Worm (Caenorhabditis elegans) whole organism, late embryonic: ENCODE results near the gene Y67H2A.2.
A peak's percentile ranks its signal among the peaks of the same experiment; 100 is the strongest.

ENCODE experiments used
- C38D4.7 ChIP-seq: fragments of 200-800 bp; sonication (Bioruptor generic); optimal IDR thresholded peaks from 2 replicates; lab custom pipeline; 2018; ENCODE audit warnings: mild to moderate bottlenecking, missing genetic modification characterization, moderate library complexity, missing compliant biosample characterization
- F13H6.1 ChIP-seq: sonication (generic microtip); optimal IDR thresholded peaks from 2 replicates; lab custom pipeline; 2016; ENCODE audit warnings: missing genetic modification characterization, missing compliant biosample characterization
- K02D7.2 ChIP-seq: sonication (generic microtip); optimal IDR thresholded peaks from 2 replicates; lab custom pipeline; 2017; ENCODE audit warnings: mild to moderate bottlenecking, missing genetic modification characterization, missing compliant biosample characterization
- K09A11.1 ChIP-seq: sonication (generic microtip); optimal IDR thresholded peaks from 2 replicates; lab custom pipeline; 2017; ENCODE audit warnings: antibody characterized with exemption, mild to moderate bottlenecking, missing genetic modification characterization, missing compliant biosample characterization; ENCODE audit not compliant: insufficient read depth
- T23F11.4 ChIP-seq: fragments of 200-800 bp; sonication (Bioruptor generic); optimal IDR thresholded peaks from 2 replicates; lab custom pipeline; 2018; ENCODE audit warnings: mild to moderate bottlenecking, missing genetic modification characterization, missing compliant biosample characterization
- ahr-1 ChIP-seq: sonication (generic microtip); optimal IDR thresholded peaks from 2 replicates; lab custom pipeline; 2016; ENCODE audit warnings: missing genetic modification characterization, missing compliant biosample characterization
- ama-1 ChIP-seq: fragments of 150-350 bp; optimal IDR thresholded peaks from 2 replicates; lab custom pipeline; 2014
- ceh-14 ChIP-seq: sonication (generic microtip); optimal IDR thresholded peaks from 2 replicates; lab custom pipeline; 2016; ENCODE audit warnings: missing genotype, missing genetic modification characterization, missing compliant biosample characterization
- ceh-18 ChIP-seq: sonication (generic microtip); optimal IDR thresholded peaks from 2 replicates; lab custom pipeline; 2016; ENCODE audit warnings: missing genetic modification characterization, missing compliant biosample characterization
- ceh-19 ChIP-seq: fragments of 200-800 bp; sonication (Bioruptor generic); optimal IDR thresholded peaks from 2 replicates; lab custom pipeline; 2018; ENCODE audit warnings: mild to moderate bottlenecking, missing genetic modification characterization, missing compliant biosample characterization
- ceh-24 ChIP-seq: sonication (generic microtip); optimal IDR thresholded peaks from 2 replicates; lab custom pipeline; 2016; ENCODE audit warnings: mild to moderate bottlenecking, missing genetic modification characterization, missing compliant biosample characterization
- ceh-30 ChIP-seq: fragments of 150-350 bp; optimal IDR thresholded peaks from 2 replicates; lab custom pipeline; 2014; ENCODE audit warnings: missing biosample characterization, missing genetic modification characterization
- ceh-31 ChIP-seq: sonication (generic microtip); optimal IDR thresholded peaks from 2 replicates; lab custom pipeline; 2016; ENCODE audit warnings: missing genetic modification characterization, missing compliant biosample characterization
- ceh-34 ChIP-seq: sonication (generic microtip); optimal IDR thresholded peaks from 2 replicates; lab custom pipeline; 2016; ENCODE audit warnings: mild to moderate bottlenecking, missing genetic modification characterization, missing compliant biosample characterization
- ceh-45 ChIP-seq: fragments of 200-800 bp; sonication (Bioruptor generic); IDR thresholded peaks from 2 replicates; pipeline ENCODE4 v1.3.6; 2022; ENCODE audit warnings: missing genetic modification reagents, missing genetic modification characterization, missing compliant biosample characterization
- ceh-48 ChIP-seq: sonication (generic microtip); optimal IDR thresholded peaks from 2 replicates; lab custom pipeline; 2016; ENCODE audit warnings: missing genetic modification characterization, inconsistent platforms, missing compliant biosample characterization
- ceh-6 ChIP-seq: fragments of 200-800 bp; sonication (Bioruptor generic); optimal IDR thresholded peaks from 2 replicates; lab custom pipeline; 2018; ENCODE audit warnings: mild to moderate bottlenecking, missing genetic modification characterization, missing compliant biosample characterization
- dmd-4 ChIP-seq: sonication (generic microtip); optimal IDR thresholded peaks from 2 replicates; lab custom pipeline; 2016; ENCODE audit warnings: borderline replicate concordance, missing genetic modification characterization, missing compliant biosample characterization
- dve-1 ChIP-seq: sonication (generic microtip); optimal IDR thresholded peaks from 2 replicates; lab custom pipeline; 2017; ENCODE audit warnings: antibody characterized with exemption, mild to moderate bottlenecking, missing genetic modification characterization, missing compliant biosample characterization
- elt-2 ChIP-seq: sonication (generic microtip); optimal IDR thresholded peaks from 2 replicates; lab custom pipeline; 2016; ENCODE audit warnings: missing genetic modification reagents, missing genetic modification characterization, missing compliant biosample characterization
- elt-4 ChIP-seq: sonication (generic microtip); optimal IDR thresholded peaks from 2 replicates; lab custom pipeline; 2016; ENCODE audit warnings: missing genetic modification characterization, missing compliant biosample characterization
- ets-4 ChIP-seq: sonication (generic microtip); optimal IDR thresholded peaks from 2 replicates; lab custom pipeline; 2016; ENCODE audit warnings: missing genetic modification characterization, missing compliant biosample characterization
- eyg-1 ChIP-seq: sonication (generic microtip); optimal IDR thresholded peaks from 2 replicates; lab custom pipeline; 2016; ENCODE audit warnings: missing genotype, missing genetic modification characterization, missing compliant biosample characterization
- fax-1 ChIP-seq: sonication (generic microtip); optimal IDR thresholded peaks from 2 replicates; lab custom pipeline; 2016; ENCODE audit warnings: missing genotype, missing genetic modification characterization, missing compliant biosample characterization
- gmeb-2 ChIP-seq: sonication (generic microtip); optimal IDR thresholded peaks from 2 replicates; lab custom pipeline; 2016; ENCODE audit warnings: missing genetic modification characterization, inconsistent platforms, missing compliant biosample characterization
- hlh-15 ChIP-seq: sonication (generic microtip); optimal IDR thresholded peaks from 2 replicates; lab custom pipeline; 2016; ENCODE audit warnings: missing genetic modification characterization, missing compliant biosample characterization
- madf-2 ChIP-seq: sonication (generic microtip); optimal IDR thresholded peaks from 2 replicates; lab custom pipeline; 2017; ENCODE audit warnings: missing genetic modification characterization, missing compliant biosample characterization
- mec-3 ChIP-seq: sonication (generic microtip); optimal IDR thresholded peaks from 2 replicates; lab custom pipeline; 2016; ENCODE audit warnings: borderline replicate concordance, missing genetic modification characterization, missing compliant biosample characterization
- nfya-1 ChIP-seq: sonication (generic microtip); optimal IDR thresholded peaks from 2 replicates; lab custom pipeline; 2017; ENCODE audit warnings: missing genetic modification characterization, mild to moderate bottlenecking, missing compliant biosample characterization, antibody characterized with exemption, moderate library complexity
- nhr-11 ChIP-seq: fragments of 150-350 bp; optimal IDR thresholded peaks from 2 replicates; lab custom pipeline; 2014; ENCODE audit warnings: missing biosample characterization, missing genetic modification characterization
- pax-1 ChIP-seq: fragments of 150-350 bp; optimal IDR thresholded peaks from 2 replicates; lab custom pipeline; 2014; ENCODE audit warnings: missing biosample characterization, missing genetic modification characterization
- ref-2 ChIP-seq: sonication (generic microtip); optimal IDR thresholded peaks from 2 replicates; lab custom pipeline; 2016; ENCODE audit warnings: missing genetic modification characterization, missing compliant biosample characterization
- rnt-1 ChIP-seq: sonication (generic microtip); optimal IDR thresholded peaks from 2 replicates; lab custom pipeline; 2016; ENCODE audit warnings: missing genetic modification characterization, missing compliant biosample characterization
- sdc-2 ChIP-seq: sonication (generic microtip); optimal IDR thresholded peaks from 2 replicates; lab custom pipeline; 2016; ENCODE audit warnings: missing genotype, missing genetic modification characterization, missing compliant biosample characterization
- ttx-3 ChIP-seq: sonication (generic microtip); optimal IDR thresholded peaks from 2 replicates; lab custom pipeline; 2016; ENCODE audit warnings: missing genetic modification reagents, missing genetic modification characterization, missing compliant biosample characterization
- unc-42 ChIP-seq: sonication (generic microtip); optimal IDR thresholded peaks from 2 replicates; lab custom pipeline; 2016; ENCODE audit warnings: missing genotype, missing genetic modification characterization, missing compliant biosample characterization
- unc-55 ChIP-seq: sonication (generic microtip); optimal IDR thresholded peaks from 2 replicates; lab custom pipeline; 2017; ENCODE audit warnings: missing biosample characterization, missing genetic modification reagents, missing genetic modification characterization
- unc-86 ChIP-seq: sonication (generic microtip); optimal IDR thresholded peaks from 2 replicates; lab custom pipeline; 2016; ENCODE audit warnings: missing genetic modification characterization, missing compliant biosample characterization
- ztf-16 ChIP-seq: sonication (generic microtip); optimal IDR thresholded peaks from 2 replicates; lab custom pipeline; 2017; ENCODE audit warnings: missing genetic modification characterization, missing compliant biosample characterization

Gene Y67H2A.2

ce11 chrIV:13297746-13298145 is at the start of gene Y67H2A.2, which contains the start of gene micu-1:
Y67H2A.2 (minus strand) TSS chrIV:13297819.
micu-1 (plus strand) TSS chrIV:13297926.
- TF ChIP-seq ama-1 (lab: Kevin White, UChicago), result no peak
- TF ChIP-seq hlh-15, result no peak
- TF ChIP-seq nfya-1 (tag; lab: Kevin White, UChicago), result peak; percentile 69
- peak; percentile 28 for TF ChIP-seq ceh-34 (tag; lab: Kevin White, UChicago)
- TF ChIP-seq K09A11.1 (tag; lab: Kevin White, UChicago), result peak; percentile 7
- TF ChIP-seq unc-55 (GFP tag; lab: Kevin White, UChicago), result peak; percentile 63
- TF ChIP-seq rnt-1 (tag; lab: Kevin White, UChicago), result peak; percentile 15
- peak; percentile 59 for TF ChIP-seq elt-2 (tag; lab: Kevin White, UChicago)
- peak; percentile 51 for TF ChIP-seq ceh-31
- TF ChIP-seq ztf-16, result peak; percentile 15
- TF ChIP-seq ceh-6, result no peak
- TF ChIP-seq ceh-18 (tag; lab: Kevin White, UChicago), result peak; percentile 60
- TF ChIP-seq ref-2 (tag; lab: Kevin White, UChicago), result peak; percentile 6
- peak; percentile 78 for TF ChIP-seq ceh-14 (tag; lab: Kevin White, UChicago)
- TF ChIP-seq ceh-48 (tag; lab: Kevin White, UChicago), result peak; percentile 33
- peak; percentile 39 for TF ChIP-seq unc-86 (tag; lab: Kevin White, UChicago)
- no peak for TF ChIP-seq fax-1
- TF ChIP-seq unc-42 (tag; lab: Kevin White, UChicago), result peak; percentile 100

ce11 chrIV:13347232-13347715 is 49.7 kb upstream of the Y67H2A.2 start, which contains the start of gene W02A2.9:
W02A2.9 (plus strand) TSS chrIV:13347665.
- TF ChIP-seq eyg-1 (tag; lab: Kevin White, UChicago) (no peak), elt-2 (tag; lab: Kevin White, UChicago) (peak; percentile 95), gmeb-2 (tag; lab: Kevin White, UChicago) (no peak)
- TF ChIP-seq, all 69 proteins: peak for 1

ce11 chrIV:13346078-13346477 is 48.5 kb upstream of the Y67H2A.2 start:
- TF ChIP-seq nfya-1 (tag; lab: Kevin White, UChicago) (no peak), ceh-24 (tag; lab: Kevin White, UChicago) (no peak), nhr-11 (tag; lab: Kevin White, UChicago) (no peak), dmd-4 (tag; lab: Kevin White, UChicago) (no peak), sdc-2 (tag; lab: Kevin White, UChicago) (no peak), elt-4 (tag; lab: Kevin White, UChicago) (no peak), ttx-3 (tag; lab: Kevin White, UChicago) (no peak), elt-2 (tag; lab: Kevin White, UChicago) (no peak), K02D7.2 (tag; lab: Kevin White, UChicago) (no peak), ahr-1 (tag; lab: Kevin White, UChicago) (no peak), ceh-31 (no peak), dve-1 (tag; lab: Kevin White, UChicago) (no peak), madf-2 (tag; lab: Kevin White, UChicago) (no peak), C38D4.7 (GFP tag; lab: Kevin White, UChicago) (no peak), ceh-19 (GFP tag; lab: Kevin White, UChicago) (no peak), ceh-14 (tag; lab: Kevin White, UChicago) (no peak), ceh-30 (no peak)

ce11 chrIV:13342555-13342954 is 44.9 kb upstream of the Y67H2A.2 start, which contains the start of gene W02A2.5:
W02A2.5 (plus strand) TSS chrIV:13342855.
- TF ChIP-seq ceh-45 (GFP tag; lab: Robert Waterston, UW) (no peak), unc-55 (GFP tag; lab: Kevin White, UChicago) (no peak), C38D4.7 (GFP tag; lab: Kevin White, UChicago) (no peak), ceh-6 (no peak), mec-3 (tag; lab: Kevin White, UChicago) (no peak), pax-1 (tag; lab: Kevin White, UChicago) (no peak), unc-86 (tag; lab: Kevin White, UChicago) (no peak), ceh-30 (no peak), T23F11.4 (GFP tag; lab: Kevin White, UChicago) (no peak), rnt-1 (tag; lab: Kevin White, UChicago) (no peak), ets-4 (no peak), F13H6.1 (tag; lab: Kevin White, UChicago) (no peak)
- TF ChIP-seq, all 69 proteins: peak for 0
